Fruit fly (Drosophila melanogaster) Kc167 (cell line): ENCODE results near the gene CG13043.

Experiments
- Myc ChIP-seq: fragments of >200 bp; optimal IDR thresholded peaks from 2 replicates; lab custom pipeline; 2017; ENCODE audit warnings: missing external identifiers
- Sin3A ChIP-seq: fragments of >200 bp; optimal IDR thresholded peaks from 2 replicates; lab custom pipeline; 2018; ENCODE audit warnings: missing external identifiers
- h ChIP-seq: fragments of >200 bp; optimal IDR thresholded peaks from 3 replicates; lab custom pipeline; 2018; ENCODE audit warnings: missing external identifiers
- insv ChIP-seq: fragments of >200 bp; optimal IDR thresholded peaks from 3 replicates; lab custom pipeline; 2018; ENCODE audit warnings: missing external identifiers
- psq ChIP-seq: fragments of >200 bp; optimal IDR thresholded peaks from 2 replicates; lab custom pipeline; 2017; ENCODE audit warnings: missing external identifiers
- ttk ChIP-seq: sonication (Bioruptor generic); optimal IDR thresholded peaks from 2 replicates; lab custom pipeline; 2017; ENCODE audit warnings: missing external identifiers

CG13043 gene

dm6 chr3L:16283821-16284220 lies 21.8 kb downstream of the CG13043 start, which contains the start of gene CG13048:
Gene CG13048, minus strand, starts transcription at chr3L:16283921.
- TF ChIP-seq h (no peak), insv (lab: Kevin White, UChicago) (no peak), psq (lab: Kevin White, UChicago) (no peak), Myc (no peak), Sin3A (no peak), ttk (lab: Kevin White, UChicago) (no peak)

DNA sequence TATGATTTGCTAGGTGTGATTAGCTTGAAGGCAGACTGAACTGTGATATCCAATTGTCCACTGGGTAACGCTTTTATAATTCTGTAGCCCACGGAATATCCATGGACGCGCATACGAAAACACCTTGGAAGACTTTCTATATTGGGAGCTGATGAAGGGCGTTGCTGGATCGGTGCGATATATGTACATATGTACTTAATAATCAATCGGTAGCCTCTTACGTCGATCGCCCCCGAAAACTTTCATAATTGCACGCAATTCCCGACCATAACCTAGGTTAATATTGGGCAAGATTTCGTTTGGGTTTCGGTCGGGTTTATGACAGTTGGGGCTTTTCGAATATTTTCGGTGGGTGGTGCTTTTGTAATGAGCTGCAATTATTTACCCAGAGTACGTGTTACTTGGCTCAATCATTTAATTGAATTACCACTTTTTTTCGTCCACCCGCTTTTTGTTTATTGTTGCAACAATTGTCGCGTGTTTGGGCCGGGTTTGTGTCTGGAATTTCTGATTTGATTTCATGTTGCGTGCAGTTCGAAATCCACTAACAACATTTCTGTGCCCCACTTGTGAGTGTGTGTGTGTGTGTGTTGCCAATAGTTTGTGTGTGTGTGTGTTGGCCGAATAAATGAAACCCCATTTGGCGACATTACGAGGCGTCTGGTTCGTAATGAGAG lies 23.7 kb downstream of the CG13043 start, which contains the start of gene CG13049:
CG13049 (minus strand) TSS at position 51 of the 677 bp plus-strand sequence.
- TF ChIP-seq insv (lab: Kevin White, UChicago), result no peak
- no peak for TF ChIP-seq h
- no peak for TF ChIP-seq ttk (lab: Kevin White, UChicago)
- no peak for TF ChIP-seq Myc
- TF ChIP-seq psq (lab: Kevin White, UChicago), result no peak
- no peak for TF ChIP-seq Sin3A

DNA sequence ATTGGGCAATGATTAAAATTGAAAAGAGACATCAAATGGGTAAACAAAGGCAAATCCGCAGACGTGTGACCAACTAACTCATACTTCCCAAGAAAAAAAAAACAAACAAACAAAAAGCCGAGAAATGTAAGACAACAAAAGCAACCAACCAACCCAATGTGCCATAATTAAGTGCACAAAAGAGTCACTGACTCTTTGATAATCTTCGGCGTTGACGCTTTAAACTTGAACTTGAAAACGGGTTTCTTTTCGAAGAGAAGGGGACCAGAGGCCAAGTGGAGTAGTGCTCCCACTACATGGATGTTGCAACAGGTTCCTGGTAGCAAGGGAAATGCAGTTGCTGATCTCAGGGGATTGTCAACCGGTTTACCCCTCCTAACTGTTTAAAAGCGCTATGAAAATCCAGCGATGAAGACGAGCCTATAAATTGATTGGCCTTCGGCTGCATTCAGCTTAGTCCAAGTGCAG lies 25.6 kb downstream of the CG13043 start, which contains the start of gene CG13064:
CG13064 (plus strand) TSS at position 418 of the 468 bp plus-strand sequence.
- no peak for TF ChIP-seq h
- TF ChIP-seq Sin3A, result no peak
- no peak for TF ChIP-seq insv (lab: Kevin White, UChicago)
- no peak for TF ChIP-seq ttk (lab: Kevin White, UChicago)
- no peak for TF ChIP-seq psq (lab: Kevin White, UChicago)
- TF ChIP-seq Myc, result no peak

dm6 chr3L:16279171-16279570 lies 26.5 kb downstream of the CG13043 start, which contains the start of gene CG13050:
Gene CG13050, minus strand, starts transcription at chr3L:16279271.
- no peak for TF ChIP-seq psq (lab: Kevin White, UChicago)
- no peak for TF ChIP-seq h
- no peak for TF ChIP-seq Myc
- no peak for TF ChIP-seq ttk (lab: Kevin White, UChicago)
- TF ChIP-seq insv (lab: Kevin White, UChicago), result no peak
- TF ChIP-seq Sin3A, result no peak

DNA sequence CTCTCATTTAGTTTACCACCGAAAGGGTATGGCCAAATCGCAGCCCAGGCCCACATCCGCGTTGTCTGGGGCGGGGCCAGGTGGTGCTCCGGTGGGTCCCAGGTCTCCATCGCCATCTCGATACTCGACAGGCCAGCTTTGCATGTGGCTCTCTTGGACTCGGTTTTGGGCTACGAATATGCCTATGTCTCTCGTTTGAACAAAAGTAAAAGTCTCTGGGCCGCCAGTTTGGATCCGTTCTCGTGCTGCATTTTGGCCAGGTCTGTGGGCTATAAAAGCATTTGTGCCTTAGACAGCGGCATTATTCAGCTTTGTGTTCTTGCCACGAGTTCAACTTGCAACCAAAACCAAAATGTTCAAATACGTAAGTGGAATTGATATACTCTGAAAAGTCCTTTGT lies 28.5 kb downstream of the CG13043 start, which contains the start of gene CG13065:
CG13065 (plus strand) TSS at position 301 of the 400 bp plus-strand sequence.
- TF ChIP-seq h (no peak), insv (lab: Kevin White, UChicago) (no peak), psq (lab: Kevin White, UChicago) (no peak), ttk (lab: Kevin White, UChicago) (no peak), Sin3A (no peak), Myc (no peak)

dm6 chr3L:16275391-16276017 lies 30.2 kb downstream of the CG13043 start:
- TF ChIP-seq Sin3A (no peak), Myc (no peak)

DNA sequence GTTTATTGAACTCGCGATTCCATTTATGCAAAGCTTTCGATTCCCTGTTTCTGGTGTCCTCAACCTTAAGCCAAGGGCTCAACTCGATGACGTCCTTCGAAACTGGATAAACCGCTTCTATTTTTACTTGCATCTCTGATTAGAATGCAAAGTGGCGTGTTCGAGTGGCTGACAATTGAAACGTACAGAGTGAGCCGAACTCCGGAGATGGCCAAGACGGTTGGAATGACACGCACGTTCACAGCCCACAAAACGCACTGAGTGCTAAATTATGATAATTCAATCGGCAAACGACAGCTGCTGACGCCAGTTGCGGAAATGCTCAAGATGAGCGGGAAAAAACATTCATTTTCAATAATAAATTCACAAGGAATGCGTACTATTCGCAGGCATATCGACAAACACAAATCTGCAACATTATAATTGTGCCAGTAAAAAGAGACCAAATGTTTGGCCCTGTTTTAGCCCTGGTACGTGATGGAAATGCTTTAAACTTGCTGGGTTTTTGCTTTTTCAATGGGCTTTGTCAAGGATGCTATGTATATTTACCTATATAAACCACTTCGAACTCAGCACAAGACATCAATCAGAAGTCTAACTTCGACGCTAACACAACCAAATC lies 33.2 kb downstream of the CG13043 start, which contains the start of gene CG13066:
CG13066 (plus strand) TSS at position 572 of the 622 bp plus-strand sequence.
- no peak for TF ChIP-seq psq (lab: Kevin White, UChicago)
- no peak for TF ChIP-seq ttk (lab: Kevin White, UChicago)
- no peak for TF ChIP-seq Myc
- TF ChIP-seq Sin3A, result no peak
- TF ChIP-seq insv (lab: Kevin White, UChicago), result no peak
- TF ChIP-seq h, result no peak

dm6 chr3L:16270802-16271332 lies 34.8 kb downstream of the CG13043 start, which contains the start of the genes CG34248 and CG13067:
Gene CG34248, minus strand, starts transcription at chr3L:16270902.
Gene CG13067, plus strand, starts transcription at chr3L:16271282.
- TF ChIP-seq Myc (no peak), psq (lab: Kevin White, UChicago) (no peak), Sin3A (no peak), ttk (lab: Kevin White, UChicago) (no peak), insv (lab: Kevin White, UChicago) (no peak), h (no peak)

DNA sequence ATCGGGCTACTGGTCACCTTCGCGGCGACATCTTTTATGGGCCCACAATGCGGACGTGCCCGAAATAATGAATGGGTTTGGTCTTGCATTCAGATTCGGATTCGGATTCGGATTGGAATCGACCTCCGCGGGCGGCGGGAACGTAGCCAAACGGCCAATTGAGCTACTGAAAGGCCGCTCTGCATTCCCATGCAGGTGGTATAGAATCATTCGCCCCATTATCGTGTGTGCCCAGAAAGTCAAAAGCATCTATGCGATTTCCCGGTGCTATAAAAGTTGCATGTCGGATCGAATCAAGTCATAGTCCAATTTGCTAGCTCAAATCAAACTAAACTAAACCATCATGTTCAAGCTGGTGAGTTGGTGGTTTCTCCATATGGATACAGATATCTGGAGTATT lies 36.6 kb downstream of the CG13043 start, which contains the start of gene CG13068:
CG13068 (plus strand) TSS at position 301 of the 400 bp plus-strand sequence.
- TF ChIP-seq Sin3A (no peak), Myc (no peak), insv (lab: Kevin White, UChicago) (no peak), psq (lab: Kevin White, UChicago) (no peak), h (no peak), ttk (lab: Kevin White, UChicago) (no peak)

DNA sequence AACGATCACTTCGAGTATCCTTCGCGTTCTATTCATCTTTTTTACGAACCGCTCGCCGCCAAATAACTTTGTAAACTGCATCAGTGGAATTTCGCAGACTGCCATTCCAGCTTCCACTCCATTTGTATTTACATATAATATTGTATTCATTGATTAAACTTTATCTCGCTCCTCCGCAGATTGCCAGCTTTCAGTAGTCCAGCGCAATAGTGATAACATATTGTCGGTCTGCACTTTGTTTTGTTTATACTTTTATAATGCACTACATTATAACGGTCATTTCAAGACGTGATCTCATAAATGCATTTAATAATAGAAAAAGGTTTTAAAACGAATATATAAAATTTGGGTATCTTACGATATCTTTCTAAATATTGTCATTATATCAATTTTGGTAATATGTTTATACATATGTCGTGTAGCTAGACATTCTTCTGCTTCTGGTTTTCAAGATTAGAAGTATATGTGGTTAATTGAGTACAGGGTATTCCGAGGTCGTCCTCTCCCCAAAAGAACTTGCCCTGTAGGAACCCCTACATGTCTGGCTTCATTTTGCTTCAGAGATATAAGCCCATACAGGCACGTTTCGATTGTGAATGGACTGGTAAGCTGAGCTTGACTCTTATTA lies 37.5 kb downstream of the CG13043 start, which contains the start of gene CG4950:
CG4950 (minus strand) TSS at position 51 of the 628 bp plus-strand sequence.
- TF ChIP-seq psq (lab: Kevin White, UChicago) (no peak), Sin3A (no peak), Myc (no peak), h (no peak), ttk (lab: Kevin White, UChicago) (no peak), insv (lab: Kevin White, UChicago) (no peak)

DNA sequence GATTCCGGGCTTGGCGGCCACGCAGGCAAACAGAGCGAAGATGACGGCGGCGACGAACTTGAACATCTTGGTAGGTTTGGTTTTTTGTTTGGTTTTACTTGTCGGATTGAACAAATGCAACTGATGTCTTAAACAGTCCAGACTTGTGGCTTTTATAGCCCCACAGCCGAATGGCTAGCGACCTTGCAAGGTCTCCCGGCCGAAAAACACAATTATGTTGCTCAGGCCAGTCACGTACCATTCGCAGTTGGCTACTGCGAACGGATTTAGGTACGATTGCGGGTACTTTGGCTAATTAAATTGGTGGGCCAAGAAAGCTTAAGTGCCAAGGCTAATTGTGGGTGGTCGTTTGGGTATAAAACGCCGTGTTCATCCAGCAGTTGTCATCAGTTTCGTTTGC lies 40.7 kb downstream of the CG13043 start, which contains the start of the genes CG13051 and CG13069:
CG13051 (minus strand) TSS at position 101 of the 400 bp plus-strand sequence.
CG13069 (plus strand) TSS at position 386 of the 400 bp plus-strand sequence.
- TF ChIP-seq insv (lab: Kevin White, UChicago) (no peak), Sin3A (no peak), ttk (lab: Kevin White, UChicago) (no peak), Myc (no peak), psq (lab: Kevin White, UChicago) (no peak), h (no peak)
